Worm (Caenorhabditis elegans) whole organism, L4/young adult: Measurements from ENCODE around the gene ocam-1.

Experiments
- W03F9.2 ChIP-seq: fragments of 150-350 bp; optimal IDR thresholded peaks from 2 replicates; lab custom pipeline; 2014; ENCODE audit warnings: missing biosample characterization, missing genetic modification characterization
- dao-5 ChIP-seq: sonication (generic microtip); optimal IDR thresholded peaks from 2 replicates; lab custom pipeline; 2016; ENCODE audit warnings: missing genotype, missing genetic modification characterization, moderate library complexity, missing compliant biosample characterization
- him-1 ChIP-seq: sonication (generic microtip); optimal IDR thresholded peaks from 2 replicates; lab custom pipeline; 2016; ENCODE audit warnings: missing genotype, missing genetic modification reagents, missing genetic modification characterization, missing compliant biosample characterization

- TF ChIP-seq W03F9.2 (tag; lab: Kevin White, UChicago) (no peak), dao-5 (no peak), him-1 (tag; lab: Kevin White, UChicago) (no peak)
Observed at ce11 chrV:14139252-14140100, 28.1 kb downstream of the ocam-1 start.
